Fruit fly (Drosophila melanogaster): ENCODE measurements around the gene Cpr64Aa.

Cpr64Aa gene

dm6 chr3L:4158361-4158760 lies 50.6 kb downstream of the Cpr64Aa start (continued):
- TF ChIP-seq CG10631 (GFP tag; optimal IDR thresholded peaks at IDR 0.05) (peak; percentile 67), Sox14 (GFP tag; optimal IDR thresholded peaks at IDR 0.05) (peak; percentile 51), Sox102F (GFP tag; optimal IDR thresholded peaks at IDR 0.05) (peak; percentile 50), CG6276 (GFP tag; optimal IDR thresholded peaks at IDR 0.05) (no peak), CG8632 (GFP tag; optimal IDR thresholded peaks at IDR 0.05) (peak; percentile 60), lz (GFP tag; optimal IDR thresholded peaks at IDR 0.05) (peak; percentile 57), acj6 (GFP tag; optimal IDR thresholded peaks at IDR 0.05) (peak; percentile 67), CG6163 (GFP tag; IDR thresholded peaks at IDR 0.05) (peak; percentile 77)

dm6 chr3L:4157852-4158251 lies 51.1 kb downstream of the Cpr64Aa start:
- TF ChIP-seq CG8119 (GFP tag; IDR thresholded peaks at IDR 0.05) (no peak), net (GFP tag; optimal IDR thresholded peaks at IDR 0.05) (no peak), Sox14 (GFP tag; optimal IDR thresholded peaks at IDR 0.05) (no peak), dsx (GFP tag; optimal IDR thresholded peaks at IDR 0.05; ENCODE audit: poor library complexity, severe bottlenecking) (peak; percentile 52)
